Worm (Caenorhabditis elegans): ENCODE measurements around the gene F17E9.18.
"Not testable (repeated sequence)": the region's sequence is repeated elsewhere in the genome, so short reads cannot be mapped to it uniquely, and the experiment has no call there.

F17E9.18 gene

DNA sequence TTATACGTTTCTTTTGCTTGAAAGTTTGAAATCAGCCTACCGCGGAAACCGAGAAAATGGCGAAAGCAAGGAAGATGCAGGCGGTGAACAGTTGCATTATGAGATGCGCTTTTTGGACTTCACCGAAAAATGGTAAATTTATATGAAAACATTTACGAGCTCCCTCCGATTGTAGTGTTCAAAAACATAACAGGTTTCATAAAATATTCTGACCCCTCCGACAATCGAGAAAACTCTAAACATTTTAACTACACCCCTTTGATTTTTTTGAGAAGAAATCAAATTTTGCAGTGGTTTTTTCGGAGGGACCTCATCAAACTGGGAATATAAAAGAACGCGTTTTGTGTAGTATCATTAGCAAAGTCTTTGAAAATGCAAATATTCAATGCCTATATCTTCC, at the start of gene F17E9.18, which contains the start of gene F17E9.15:
TSS of gene F17E9.18 (minus strand) at position 101 of the 400 bp plus-strand sequence.
TSS of gene F17E9.15 (plus strand) at position 368 of the 400 bp plus-strand sequence.
- TF ChIP-seq ztf-1 (GFP tag; conservative IDR thresholded peaks at IDR 0.05) (no peak), R02D3.7 (tag; optimal IDR thresholded peaks at IDR 0.05) (no peak), mbf-1 (tag; optimal IDR thresholded peaks at IDR 0.05) (no peak), nhr-23 (tag; optimal IDR thresholded peaks at IDR 0.05) (no peak), Y55F3AM.14 (GFP tag; optimal IDR thresholded peaks at IDR 0.05) (no peak), fos-1 (tag; optimal IDR thresholded peaks at IDR 0.05) (no peak), sma-9 (GFP tag; optimal IDR thresholded peaks at IDR 0.05) (no peak), sma-9 (tag; optimal IDR thresholded peaks at IDR 0.05) (no peak), blmp-1 (tag; optimal IDR thresholded peaks at IDR 0.05; ENCODE audit: insufficient read depth) (no peak), nhr-6 (tag; optimal IDR thresholded peaks at IDR 0.05) (no peak), mab-5 (tag; optimal IDR thresholded peaks at IDR 0.05) (no peak), dmd-4 (tag; optimal IDR thresholded peaks at IDR 0.05) (no peak), sma-3 (GFP tag; optimal IDR thresholded peaks at IDR 0.05) (no peak), elt-1 (tag; optimal IDR thresholded peaks at IDR 0.05) (no peak), nhr-237 (tag; optimal IDR thresholded peaks at IDR 0.05) (no peak)

DNA sequence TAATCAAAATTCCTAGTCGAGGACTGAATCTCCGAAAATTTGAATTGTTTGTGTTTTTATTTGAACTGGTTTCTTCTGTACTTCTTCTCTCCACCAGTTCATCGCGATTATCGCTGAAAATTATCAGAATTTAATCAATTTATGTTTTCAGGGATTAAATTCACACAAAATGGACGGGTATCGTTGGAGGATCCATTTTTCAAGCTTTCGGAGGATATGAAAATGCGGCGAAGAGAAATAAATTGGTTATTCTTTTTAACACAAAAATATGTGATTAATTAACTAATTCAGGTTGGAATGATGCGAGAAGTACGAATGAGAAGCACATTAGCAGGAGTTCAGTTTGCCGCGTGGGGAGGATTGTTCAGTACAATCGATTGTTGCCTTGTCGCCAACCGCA, 49.4 kb upstream of the F17E9.18 start, which contains the start of gene timm-17B.2:
TSS of gene timm-17B.2 (plus strand) at position 301 of the 400 bp plus-strand sequence.
- TF ChIP-seq sem-4 (tag; optimal IDR thresholded peaks at IDR 0.05) (no peak), R02D3.7 (tag; optimal IDR thresholded peaks at IDR 0.05) (no peak), ceh-16 (tag; optimal IDR thresholded peaks at IDR 0.05) (no peak)

DNA sequence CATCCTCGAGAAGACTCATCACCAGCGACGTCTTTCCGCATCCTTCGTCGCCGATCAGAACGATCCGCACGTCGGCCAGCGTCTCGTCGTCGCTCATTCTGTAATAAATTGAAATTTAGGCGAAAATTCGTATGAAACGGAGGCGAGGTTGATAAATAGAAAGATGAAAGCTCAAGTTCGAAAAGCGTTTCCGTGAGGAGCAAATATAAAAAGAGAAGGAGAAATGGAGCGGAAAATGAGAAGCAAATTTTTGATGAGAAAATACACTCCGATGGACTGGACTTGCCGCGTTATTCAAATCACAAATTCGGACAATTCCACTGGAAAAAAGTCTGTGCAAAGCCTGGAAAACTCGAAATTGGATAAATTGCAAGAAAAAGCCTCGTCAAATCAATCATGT, 47.2 kb upstream of the F17E9.18 start, which contains the start of gene D2096.11:
TSS of gene D2096.11 (minus strand) at position 101 of the 400 bp plus-strand sequence.
- TF ChIP-seq nhr-10 (tag; optimal IDR thresholded peaks at IDR 0.05) (no peak), lin-13 (GFP tag; optimal IDR thresholded peaks at IDR 0.05) (no peak), nhr-11 (tag; optimal IDR thresholded peaks at IDR 0.05) (no peak), R02D3.7 (tag; optimal IDR thresholded peaks at IDR 0.05) (no peak), zag-1 (tag; optimal IDR thresholded peaks at IDR 0.05) (no peak), elt-1 (tag; optimal IDR thresholded peaks at IDR 0.05) (no peak), Y55F3AM.14 (GFP tag; optimal IDR thresholded peaks at IDR 0.05) (no peak), mbf-1 (tag; optimal IDR thresholded peaks at IDR 0.05) (no peak), ZK546.5 (tag; optimal IDR thresholded peaks at IDR 0.05) (no peak), mdl-1 (tag; optimal IDR thresholded peaks at IDR 0.05) (no peak), alr-1 (tag; optimal IDR thresholded peaks at IDR 0.05) (no peak), unc-39 (tag; optimal IDR thresholded peaks at IDR 0.05) (no peak)

DNA sequence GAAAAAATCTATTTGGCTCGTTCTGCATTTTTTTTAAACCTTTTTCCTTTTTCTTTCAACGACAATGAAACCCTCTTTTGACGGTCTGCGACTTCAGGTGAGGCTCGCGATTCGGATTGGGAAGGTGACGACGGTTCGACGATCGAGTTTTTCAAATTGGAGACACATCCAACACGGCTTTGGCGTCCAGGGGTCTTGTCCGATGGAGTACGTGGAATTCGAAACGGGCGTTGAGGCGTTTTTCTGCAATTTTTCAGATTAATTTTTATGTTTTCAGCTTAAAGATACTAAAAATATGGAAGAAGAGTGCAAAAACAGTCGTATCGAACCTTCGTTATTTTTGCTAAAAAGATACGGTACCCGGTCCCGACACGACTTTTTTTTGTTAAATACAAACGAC, 42.2 kb upstream of the F17E9.18 start, which contains the start of gene D2096.10:
TSS of gene D2096.10 (minus strand) at position 101 of the 400 bp plus-strand sequence.
- not testable (repeated sequence) for TF ChIP-seq elt-3 (tag; optimal IDR thresholded peaks at IDR 0.05); nhr-10 (tag; optimal IDR thresholded peaks at IDR 0.05); ztf-1 (GFP tag; conservative IDR thresholded peaks at IDR 0.05)

DNA sequence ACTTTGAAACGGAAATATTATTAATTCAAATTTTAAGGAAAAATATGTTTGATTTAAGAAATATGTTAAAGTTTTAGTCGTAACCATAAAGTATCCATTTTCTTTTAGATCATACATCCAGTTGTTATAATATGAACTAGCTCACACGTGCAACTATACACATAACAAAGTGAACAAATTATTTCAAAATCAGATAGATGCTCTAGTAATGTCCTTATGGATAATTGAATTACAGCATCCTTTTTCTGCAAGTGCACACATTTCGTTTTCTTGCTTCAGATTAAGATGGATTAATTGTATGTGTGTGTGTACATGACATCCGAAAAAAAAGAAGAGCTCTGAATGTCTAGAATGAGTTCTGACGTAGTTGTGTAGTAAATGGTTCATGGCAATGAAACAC, 38.7 kb upstream of the F17E9.18 start:
- TF ChIP-seq lin-13 (GFP tag; optimal IDR thresholded peaks at IDR 0.05) (no peak), F13H6.1 (tag; optimal IDR thresholded peaks at IDR 0.05) (no peak)

DNA sequence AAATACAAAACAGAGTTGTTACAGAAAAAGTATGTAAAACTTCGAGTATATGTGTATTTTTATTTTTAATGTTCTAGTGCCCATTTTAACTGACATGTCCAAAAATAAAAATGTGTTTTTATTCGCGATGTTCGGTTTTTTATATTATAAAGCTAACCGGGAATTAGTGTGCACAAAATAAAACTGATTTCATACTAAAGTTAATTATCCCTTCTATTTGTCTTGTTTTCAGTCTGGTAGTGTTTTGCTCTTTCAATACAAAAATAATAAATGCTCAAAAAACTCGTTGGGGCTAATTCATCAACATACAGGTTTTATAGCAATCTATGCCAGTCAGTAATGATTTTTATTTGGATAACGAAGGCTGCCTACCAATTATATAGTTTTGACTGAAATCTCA, 37.8 kb upstream of the F17E9.18 start:
- no peak for TF ChIP-seq mdl-1 (tag; optimal IDR thresholded peaks at IDR 0.05)
- no peak for TF ChIP-seq ama-1 (optimal IDR thresholded peaks at IDR 0.05)
- TF ChIP-seq ztf-4 (tag; optimal IDR thresholded peaks at IDR 0.05), result no peak
- TF ChIP-seq lin-13 (GFP tag; optimal IDR thresholded peaks at IDR 0.05), result no peak
- no peak for TF ChIP-seq R02D3.7 (tag; optimal IDR thresholded peaks at IDR 0.05)
- TF ChIP-seq sem-4 (tag; optimal IDR thresholded peaks at IDR 0.05), result no peak
- TF ChIP-seq nhr-129 (tag; optimal IDR thresholded peaks at IDR 0.05), result no peak
- no peak for TF ChIP-seq sma-9 (GFP tag; optimal IDR thresholded peaks at IDR 0.05)
- no peak for TF ChIP-seq sma-9 (tag; optimal IDR thresholded peaks at IDR 0.05)
- TF ChIP-seq crh-2 (tag; optimal IDR thresholded peaks at IDR 0.05), result no peak
- no peak for TF ChIP-seq peb-1 (tag; optimal IDR thresholded peaks at IDR 0.05)
- TF ChIP-seq nhr-23 (tag; optimal IDR thresholded peaks at IDR 0.05), result no peak
- no peak for TF ChIP-seq ZK546.5 (tag; optimal IDR thresholded peaks at IDR 0.05)
- TF ChIP-seq unc-55 (GFP tag; optimal IDR thresholded peaks at IDR 0.05), result no peak

Data from whole organism, L2 larva.